Worm (Caenorhabditis elegans) whole organism, midembryonic: ENCODE results near the gene C05G5.5.

Experiments used
- cog-1 ChIP-seq: sonication (generic microtip); optimal IDR thresholded peaks from 2 replicates; lab custom pipeline; 2016; ENCODE audit warnings: missing genetic modification characterization, missing compliant biosample characterization
- flt-1 ChIP-seq: fragments of 200-800 bp; sonication (Bioruptor generic); IDR thresholded peaks from 2 replicates; pipeline ENCODE4 v1.3.6; 2022; ENCODE audit warnings: missing genetic modification characterization, missing compliant biosample characterization
- klf-2 ChIP-seq: fragments of 200-800 bp; sonication (Bioruptor generic); conservative IDR thresholded peaks from 2 replicates; pipeline ENCODE4 v1.3.6; 2022; ENCODE audit warnings: missing genetic modification reagents, missing genetic modification characterization, missing compliant biosample characterization
- med-1 ChIP-seq: sonication (generic microtip); optimal IDR thresholded peaks from 2 replicates; lab custom pipeline; 2017; ENCODE audit warnings: missing genetic modification characterization, mild to moderate bottlenecking, missing compliant biosample characterization, antibody characterized with exemption, missing genetic modification reagents; ENCODE audit not compliant: insufficient read depth
- ref-1 ChIP-seq: fragments of 200-800 bp; sonication (Bioruptor generic); conservative IDR thresholded peaks from 2 replicates; pipeline ENCODE4 v1.3.6; 2022; ENCODE audit warnings: missing genetic modification reagents, missing genetic modification characterization, missing compliant biosample characterization

DNA sequence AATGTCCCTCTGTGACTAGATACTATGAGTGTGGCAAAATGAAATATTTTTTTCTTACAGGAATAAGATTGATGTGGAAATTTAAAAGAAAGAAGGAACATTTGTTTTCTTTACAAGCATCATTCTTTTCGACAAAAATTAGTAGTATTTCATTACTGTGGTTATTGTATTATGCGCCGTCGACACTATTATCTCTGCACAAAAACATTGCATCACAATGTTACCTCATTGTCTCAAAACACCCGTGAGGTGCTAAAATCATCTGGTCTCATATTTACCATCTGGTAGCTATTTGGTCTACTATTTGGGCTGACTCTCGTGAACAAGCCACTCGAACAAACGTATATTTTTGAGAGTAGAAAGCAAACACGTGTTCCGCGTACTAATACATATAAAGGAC lies 1.4 kb downstream of the C05G5.5 start:
- TF ChIP-seq klf-2 = no peak
- no peak for TF ChIP-seq med-1
- no peak for TF ChIP-seq flt-1 (GFP tag; lab: Robert Waterston, UW)
- no peak for TF ChIP-seq ref-1 (GFP tag; lab: Robert Waterston, UW)
- no peak for TF ChIP-seq cog-1
